Worm (Caenorhabditis elegans): ENCODE data around the gene T16G1.7.
A peak's percentile ranks its signal among the peaks of the same experiment; 100 is the strongest.

Gene T16G1.7

DNA sequence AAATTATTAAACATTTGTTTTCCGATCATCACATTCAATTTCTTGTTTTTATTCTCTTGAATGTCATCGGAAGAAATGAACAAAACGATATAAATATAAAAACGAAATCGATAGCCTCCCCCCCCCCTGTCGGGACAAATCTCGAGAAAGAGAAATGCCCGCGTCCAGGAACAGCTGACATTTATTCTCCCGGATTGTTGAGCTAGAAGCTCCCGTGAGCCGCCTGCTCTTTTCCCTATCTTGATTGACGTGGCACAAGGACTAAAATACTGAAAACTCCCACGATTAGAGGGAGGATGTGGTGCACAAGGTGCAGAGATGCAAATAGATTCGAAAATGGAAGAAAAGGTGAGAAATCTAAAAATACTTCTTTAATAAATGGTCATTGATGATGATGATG, 38.1 kb downstream of the T16G1.7 start:
- TF ChIP-seq jun-1 (tag; optimal IDR thresholded peaks at IDR 0.05) (no peak), ceh-16 (tag; optimal IDR thresholded peaks at IDR 0.05) (no peak), daf-12 (tag; optimal IDR thresholded peaks at IDR 0.05) (no peak), unc-62 (GFP tag; optimal IDR thresholded peaks at IDR 0.05) (no peak), fkh-10 (GFP tag; optimal IDR thresholded peaks at IDR 0.05) (no peak), egl-27 (tag; optimal IDR thresholded peaks at IDR 0.05) (no peak), nhr-25 (tag; optimal IDR thresholded peaks at IDR 0.05) (no peak), ztf-11 (tag; optimal IDR thresholded peaks at IDR 0.05) (no peak), nhr-12 (tag; optimal IDR thresholded peaks at IDR 0.05) (no peak), nhr-43 (tag; optimal IDR thresholded peaks at IDR 0.05; ENCODE audit: poor library complexity, severe bottlenecking) (no peak), lin-39 (tag; optimal IDR thresholded peaks at IDR 0.05) (no peak), nhr-67 (tag; optimal IDR thresholded peaks at IDR 0.05) (no peak), mdl-1 (tag; optimal IDR thresholded peaks at IDR 0.05) (no peak), lin-15B (tag; optimal IDR thresholded peaks at IDR 0.05) (no peak), nhr-76 (tag; optimal IDR thresholded peaks at IDR 0.05) (no peak), lsy-12 (tag; optimal IDR thresholded peaks at IDR 0.05) (no peak), R02D3.7 (tag; optimal IDR thresholded peaks at IDR 0.05) (no peak)

DNA sequence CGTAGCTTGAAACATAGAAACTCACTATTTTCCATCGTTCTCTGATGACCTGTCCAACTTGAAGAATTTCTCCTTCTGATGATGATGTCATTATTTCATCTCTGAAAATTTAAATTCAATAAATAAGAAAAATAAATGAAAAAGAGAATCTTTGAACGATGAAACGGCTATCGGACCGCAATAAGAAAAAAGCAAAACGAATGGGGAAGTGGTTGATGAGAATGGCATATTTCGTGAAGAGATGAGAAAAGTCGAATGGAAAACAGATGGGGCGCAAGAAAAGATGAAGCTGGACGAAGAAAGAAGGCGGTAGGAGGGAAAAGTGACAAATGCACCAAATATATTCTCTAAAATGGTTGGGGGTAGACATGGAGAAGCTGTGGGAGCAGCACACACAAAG, 39.1 kb downstream of the T16G1.7 start, which contains the start of gene ttbk-7:
TSS of gene ttbk-7 (minus strand) at position 101 of the 400 bp plus-strand sequence.
- TF ChIP-seq ceh-9 (tag; optimal IDR thresholded peaks at IDR 0.05) (no peak), lin-39 (tag; optimal IDR thresholded peaks at IDR 0.05) (peak; percentile 38)

DNA sequence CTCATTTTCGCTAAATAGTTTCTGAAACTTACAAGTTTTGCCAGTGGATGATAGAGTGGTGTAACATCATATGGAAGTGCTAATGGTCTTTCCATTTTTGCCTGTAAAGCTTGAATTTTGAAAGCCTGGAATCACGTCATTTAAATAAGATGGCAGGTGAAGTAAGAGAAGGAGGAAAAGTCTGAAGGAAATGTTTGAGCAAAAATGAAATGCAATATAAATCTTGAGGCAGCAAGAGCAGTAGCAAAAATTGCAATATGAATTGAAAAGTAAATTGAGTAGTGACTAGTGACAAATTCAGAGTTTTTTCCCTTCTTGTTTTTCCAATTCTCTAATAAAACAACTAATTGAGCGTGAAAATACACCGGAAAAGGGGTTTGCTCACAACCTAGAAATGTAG, 49.1 kb downstream of the T16G1.7 start, which contains the start of gene glb-24:
TSS of gene glb-24 (minus strand) at position 101 of the 400 bp plus-strand sequence.
- TF ChIP-seq R02D3.7 (tag; optimal IDR thresholded peaks at IDR 0.05) (no peak), mdl-1 (tag; optimal IDR thresholded peaks at IDR 0.05) (no peak), nhr-25 (tag; optimal IDR thresholded peaks at IDR 0.05) (no peak), ama-1 (optimal IDR thresholded peaks at IDR 0.05) (no peak)

Data from whole organism, L3 larva.